Fruit fly (Drosophila melanogaster) whole organism, prepupa: ENCODE results near the gene MED17.

ENCODE experiments used
- CG10631 ChIP-seq: fragments of 200-800 bp; sonication (Bioruptor generic); optimal IDR thresholded peaks from 2 replicates; lab custom pipeline; 2016; ENCODE audit warnings: missing biosample characterization, missing genetic modification characterization
- CG34406 ChIP-seq: fragments of 200-800 bp; sonication (Bioruptor generic); optimal IDR thresholded peaks from 3 replicates; lab custom pipeline; 2016; ENCODE audit warnings: missing biosample characterization, missing genetic modification characterization
- Hr38 ChIP-seq: sonication (Bioruptor generic); optimal IDR thresholded peaks from 2 replicates; lab custom pipeline; 2016; ENCODE audit warnings: missing biosample characterization, missing genetic modification characterization
- Hr39 ChIP-seq: fragments of 200-800 bp; sonication (Bioruptor generic); optimal IDR thresholded peaks from 2 replicates; lab custom pipeline; 2016; ENCODE audit warnings: missing biosample characterization, missing genetic modification characterization
- Hr4 ChIP-seq: fragments of 200-800 bp; sonication (Bioruptor generic); optimal IDR thresholded peaks from 3 replicates; lab custom pipeline; 2016; ENCODE audit warnings: missing biosample characterization, missing genetic modification characterization
- Lpt ChIP-seq: fragments of 200-800 bp; sonication (Bioruptor generic); optimal IDR thresholded peaks from 3 replicates; lab custom pipeline; 2016; ENCODE audit warnings: missing biosample characterization, missing genetic modification characterization
- OdsH ChIP-seq: fragments of 200-800 bp; sonication (Bioruptor generic); optimal IDR thresholded peaks from 3 replicates; lab custom pipeline; 2016; ENCODE audit warnings: missing biosample characterization, missing genetic modification characterization
- svp ChIP-seq: fragments of 200-800 bp; sonication (Bioruptor generic); peaks from one replicate; lab custom pipeline; 2016; ENCODE audit warnings: missing biosample characterization, missing genetic modification characterization
- topi ChIP-seq: fragments of 200-800 bp; sonication (Bioruptor generic); optimal IDR thresholded peaks from 3 replicates; lab custom pipeline; 2016; ENCODE audit warnings: missing biosample characterization, missing genetic modification characterization

- peak; percentile 83 for TF ChIP-seq svp
- peak; percentile 39 for TF ChIP-seq Hr4
- no peak for TF ChIP-seq Hr38 (GFP tag; lab: Kevin White, UChicago)
- peak; percentile 28 for TF ChIP-seq Hr39 (GFP tag; lab: Kevin White, UChicago)
- TF ChIP-seq Lpt (GFP tag; lab: Kevin White, UChicago): no peak
- no peak for TF ChIP-seq CG34406 (GFP tag; lab: Kevin White, UChicago)
- peak; percentile 54 for TF ChIP-seq CG10631 (GFP tag; lab: Kevin White, UChicago)
- peak; percentile 31 for TF ChIP-seq OdsH (GFP tag; lab: Kevin White, UChicago)
- TF ChIP-seq topi (GFP tag; lab: Kevin White, UChicago): peak; percentile 7
These were observed 21.2 kb upstream of the MED17 start, which contains the start of gene wrd for dm6 chr3R:18167416-18168237.
